Fruit fly (Drosophila melanogaster) whole organism, embryonic: Measurements from ENCODE around the gene Gr36b.

Experiments
- B-H2 ChIP-seq: fragments of 200-800 bp; sonication (Bioruptor generic); optimal IDR thresholded peaks from 2 replicates; lab custom pipeline; 2018; ENCODE audit warnings: missing biosample characterization, mild to moderate bottlenecking, missing genetic modification characterization
- CG10431 ChIP-seq: fragments of 200-800 bp; sonication (Bioruptor generic); optimal IDR thresholded peaks from 3 replicates; lab custom pipeline; 2018; ENCODE audit warnings: missing biosample characterization, mild to moderate bottlenecking, missing genetic modification characterization
- CG12236 ChIP-seq: fragments of 200-800 bp; sonication (Bioruptor generic); optimal IDR thresholded peaks from 2 replicates; lab custom pipeline; 2016; ENCODE audit warnings: missing biosample characterization, missing genetic modification characterization
- CG14965 ChIP-seq: fragments of 200-800 bp; sonication (Bioruptor generic); optimal IDR thresholded peaks from 2 replicates; lab custom pipeline; 2016; ENCODE audit warnings: missing biosample characterization, missing genetic modification characterization, borderline replicate concordance
- CG15514 ChIP-seq: fragments of 200-800 bp; sonication (Bioruptor generic); optimal IDR thresholded peaks from 3 replicates; lab custom pipeline; 2017; ENCODE audit warnings: missing biosample characterization, missing genetic modification characterization, mild to moderate bottlenecking, moderate library complexity, missing genetic modification reagents
- CG16815 ChIP-seq: fragments of 200-800 bp; sonication (Bioruptor generic); optimal IDR thresholded peaks from 3 replicates; lab custom pipeline; 2017; ENCODE audit warnings: missing biosample characterization, mild to moderate bottlenecking, missing genetic modification characterization
- CG17361 ChIP-seq: fragments of 200-800 bp; sonication (Bioruptor generic); IDR thresholded peaks from 3 replicates; pipeline ENCODE4 v1.3.6; 2022; ENCODE audit warnings: missing biosample characterization, missing genetic modification characterization
- CG17385 ChIP-seq: fragments of 200-800 bp; sonication (Bioruptor generic); optimal IDR thresholded peaks from 3 replicates; lab custom pipeline; 2018; ENCODE audit warnings: missing biosample characterization, mild to moderate bottlenecking, missing genetic modification characterization
- CG17612 ChIP-seq: fragments of 200-800 bp; sonication (Bioruptor generic); IDR thresholded peaks from 2 replicates; pipeline ENCODE4 v1.3.6; 2022; ENCODE audit warnings: missing biosample characterization, missing genetic modification characterization
- CG17912 ChIP-seq: fragments of 200-800 bp; sonication (Bioruptor generic); optimal IDR thresholded peaks from 2 replicates; lab custom pipeline; 2018; ENCODE audit warnings: missing biosample characterization, mild to moderate bottlenecking, missing genetic modification characterization
- CG2120 ChIP-seq: fragments of 200-800 bp; sonication (Bioruptor generic); optimal IDR thresholded peaks from 3 replicates; lab custom pipeline; 2016; ENCODE audit warnings: missing biosample characterization, missing genetic modification characterization
- CG2875 ChIP-seq: fragments of 200-800 bp; sonication (Bioruptor generic); optimal IDR thresholded peaks from 2 replicates; lab custom pipeline; 2017; ENCODE audit warnings: missing biosample characterization, mild to moderate bottlenecking, missing genetic modification characterization, missing genetic modification reagents
- CG31388 ChIP-seq: fragments of 200-800 bp; sonication (Bioruptor generic); optimal IDR thresholded peaks from 2 replicates; lab custom pipeline; 2016; ENCODE audit warnings: missing biosample characterization, missing genetic modification characterization
- CG33213 ChIP-seq: fragments of 200-800 bp; sonication (Bioruptor generic); optimal IDR thresholded peaks from 3 replicates; lab custom pipeline; 2016; ENCODE audit warnings: missing biosample characterization, missing genetic modification characterization
- CG33557 ChIP-seq: fragments of 200-800 bp; sonication (Bioruptor generic); optimal IDR thresholded peaks from 2 replicates; lab custom pipeline; 2019; ENCODE audit warnings: missing biosample characterization, mild to moderate bottlenecking, missing genetic modification characterization, moderate library complexity
- CG42726 ChIP-seq: fragments of 200-800 bp; sonication (Bioruptor generic); IDR thresholded peaks from 2 replicates; pipeline ENCODE4 v1.3.6; 2022; ENCODE audit warnings: missing biosample characterization, missing genetic modification characterization; ENCODE audit not compliant: partially characterized antibody
- CG4854 ChIP-seq: fragments of 200-800 bp; sonication (Bioruptor generic); optimal IDR thresholded peaks from 2 replicates; lab custom pipeline; 2016; ENCODE audit warnings: missing biosample characterization, missing genetic modification characterization, inconsistent platforms
- CG7372 ChIP-seq: fragments of 200-800 bp; sonication (Bioruptor generic); IDR thresholded peaks from 2 replicates; pipeline ENCODE4 v1.3.6; 2022; ENCODE audit warnings: missing biosample characterization, missing genetic modification characterization
- CG8478 ChIP-seq: fragments of >200 bp; optimal IDR thresholded peaks from 2 replicates; lab custom pipeline; 2018
- CG8765 ChIP-seq: fragments of 200-800 bp; sonication (Bioruptor generic); IDR thresholded peaks from 2 replicates; pipeline ENCODE4 v1.3.6; 2022; ENCODE audit warnings: missing biosample characterization, missing genetic modification characterization
- CG8924 ChIP-seq: fragments of 200-800 bp; optimal IDR thresholded peaks from 3 replicates; lab custom pipeline; 2019; ENCODE audit warnings: missing biosample characterization, mild to moderate bottlenecking, missing genetic modification characterization, moderate library complexity
- Deaf1 ChIP-seq: fragments of 200-800 bp; optimal IDR thresholded peaks from 3 replicates; lab custom pipeline; 2019; ENCODE audit warnings: missing biosample characterization, mild to moderate bottlenecking, missing genetic modification characterization, moderate library complexity
- Dp ChIP-seq: fragments of 200-800 bp; sonication (Bioruptor generic); optimal IDR thresholded peaks from 2 replicates; lab custom pipeline; 2018; ENCODE audit warnings: missing biosample characterization, mild to moderate bottlenecking, missing genetic modification characterization, moderate library complexity
- Hr39 ChIP-seq: fragments of >200 bp; optimal IDR thresholded peaks from 2 replicates; lab custom pipeline; 2017
- Lpt ChIP-seq: fragments of >200 bp; optimal IDR thresholded peaks from 2 replicates; lab custom pipeline; 2018; ENCODE audit warnings: missing biosample characterization, missing genetic modification characterization
- MTF-1 ChIP-seq: fragments of 200-800 bp; sonication (Bioruptor generic); optimal IDR thresholded peaks from 2 replicates; lab custom pipeline; 2018; ENCODE audit warnings: missing biosample characterization, mild to moderate bottlenecking, missing genetic modification characterization, borderline replicate concordance
- Rfx ChIP-seq: fragments of 200-800 bp; sonication (Bioruptor generic); IDR thresholded peaks from 2 replicates; pipeline ENCODE4 v1.3.6; 2022; ENCODE audit warnings: missing biosample characterization, missing genetic modification characterization
- Taf1 ChIP-seq: fragments of 200-800 bp; sonication (Bioruptor generic); IDR thresholded peaks from 2 replicates; pipeline ENCODE4 v1.3.6; 2022; ENCODE audit warnings: missing biosample characterization, missing genetic modification characterization
- ab ChIP-seq: fragments of 200-800 bp; sonication (Bioruptor generic); optimal IDR thresholded peaks from 2 replicates; lab custom pipeline; 2016; ENCODE audit warnings: missing biosample characterization, missing genetic modification characterization
- bbx ChIP-seq: fragments of 200-800 bp; sonication (Bioruptor generic); IDR thresholded peaks from 2 replicates; pipeline ENCODE4 v1.3.6; 2022; ENCODE audit warnings: missing biosample characterization, missing genetic modification characterization; ENCODE audit not compliant: partially characterized antibody
- cato ChIP-seq: fragments of 200-800 bp; sonication (Bioruptor generic); optimal IDR thresholded peaks from 2 replicates; lab custom pipeline; 2016; ENCODE audit warnings: missing biosample characterization, missing genetic modification characterization, borderline replicate concordance
- corto ChIP-seq: fragments of 200-800 bp; sonication (Bioruptor generic); optimal IDR thresholded peaks from 2 replicates; lab custom pipeline; 2016; ENCODE audit warnings: missing biosample characterization, mild to moderate bottlenecking, missing genetic modification characterization, moderate library complexity
- dpn ChIP-seq, 2 experiments: fragments of 200-800 bp; sonication (Bioruptor generic); optimal IDR thresholded peaks; 3 replicates each; lab custom pipeline; 2016; ENCODE audit warnings: missing biosample characterization in 2 of 2, missing genetic modification characterization in 2 of 2
- fd64A ChIP-seq: fragments of 200-800 bp; sonication (Bioruptor generic); optimal IDR thresholded peaks from 3 replicates; lab custom pipeline; 2018; ENCODE audit warnings: missing biosample characterization, mild to moderate bottlenecking, missing genetic modification characterization
- gem ChIP-seq: fragments of 200-800 bp; sonication (Bioruptor generic); optimal IDR thresholded peaks from 2 replicates; lab custom pipeline; 2019; ENCODE audit warnings: missing biosample characterization, mild to moderate bottlenecking, missing genetic modification characterization, moderate library complexity
- gfzf ChIP-seq: fragments of 200-800 bp; sonication (Bioruptor generic); optimal IDR thresholded peaks from 2 replicates; lab custom pipeline; 2016; ENCODE audit warnings: missing biosample characterization, mild to moderate bottlenecking, missing genetic modification characterization, moderate library complexity
- grn ChIP-seq: fragments of 200-800 bp; sonication (Bioruptor generic); optimal IDR thresholded peaks from 3 replicates; lab custom pipeline; 2017; ENCODE audit warnings: missing biosample characterization, missing genetic modification characterization
- hkb ChIP-seq, 2 experiments: fragments of 200-800 bp in 1 of 2; fragments of >200 bp in 1 of 2; sonication (Bioruptor generic) in 1 of 2; IDR thresholded peaks in 1 of 2; optimal IDR thresholded peaks in 1 of 2; 2 replicates each; pipeline versions ENCODE4 v1.3.6 to Lab custom; 2017 to 2022; ENCODE audit warnings: missing biosample characterization in 1 of 2, missing genetic modification characterization in 1 of 2
- luna ChIP-seq: fragments of 200-800 bp; sonication (Bioruptor generic); optimal IDR thresholded peaks from 2 replicates; lab custom pipeline; 2016; ENCODE audit warnings: missing biosample characterization, missing genetic modification characterization
- mam ChIP-seq: fragments of 200-800 bp; sonication (Bioruptor generic); optimal IDR thresholded peaks from 3 replicates; lab custom pipeline; 2016; ENCODE audit warnings: missing biosample characterization, missing genetic modification characterization
- nerfin-1 ChIP-seq: fragments of 200-800 bp; sonication (Bioruptor generic); optimal IDR thresholded peaks from 3 replicates; lab custom pipeline; 2019; ENCODE audit warnings: missing biosample characterization, mild to moderate bottlenecking, missing genetic modification characterization, moderate library complexity
- nmo ChIP-seq: fragments of 200-800 bp; sonication (Bioruptor generic); optimal IDR thresholded peaks from 2 replicates; lab custom pipeline; 2018; ENCODE audit warnings: missing biosample characterization, mild to moderate bottlenecking, missing genetic modification characterization, moderate library complexity
- pita ChIP-seq: fragments of 200-800 bp; sonication (Bioruptor generic); optimal IDR thresholded peaks from 2 replicates; lab custom pipeline; 2017; ENCODE audit warnings: missing biosample characterization, mild to moderate bottlenecking, missing genetic modification characterization
- pros ChIP-seq: fragments of 200-800 bp; sonication (Bioruptor generic); optimal IDR thresholded peaks from 3 replicates; lab custom pipeline; 2019; ENCODE audit warnings: missing biosample characterization, mild to moderate bottlenecking, missing genetic modification characterization, moderate library complexity
- row ChIP-seq: fragments of 200-800 bp; sonication (Bioruptor generic); IDR thresholded peaks from 3 replicates; pipeline ENCODE4 v1.3.6; 2022; ENCODE audit warnings: missing biosample characterization, missing genetic modification characterization
- sc ChIP-seq, 3 experiments: fragments of >200 bp in 2 of 3; fragments of 200-800 bp in 1 of 3; sonication (Bioruptor generic) in 1 of 3; optimal IDR thresholded peaks; 2 replicates in 2 of 3; 3 replicates in 1 of 3; lab custom pipeline; 2017; ENCODE audit warnings: mild to moderate bottlenecking in 1 of 3, missing biosample characterization in 1 of 3, missing genetic modification characterization in 1 of 3, missing genetic modification reagents in 1 of 3
- slou ChIP-seq: fragments of 200-800 bp; sonication (Bioruptor generic); optimal IDR thresholded peaks from 3 replicates; lab custom pipeline; 2016; ENCODE audit warnings: missing biosample characterization, missing genetic modification characterization
- slp2 ChIP-seq: fragments of 200-800 bp; sonication (Bioruptor generic); optimal IDR thresholded peaks from 2 replicates; lab custom pipeline; 2016; ENCODE audit warnings: missing biosample characterization, missing genetic modification characterization
- stc ChIP-seq: fragments of 200-800 bp; sonication (Bioruptor generic); IDR thresholded peaks from 2 replicates; pipeline ENCODE4 v1.3.6; 2022; ENCODE audit warnings: missing biosample characterization, missing genetic modification characterization
- sug ChIP-seq: fragments of 200-800 bp; optimal IDR thresholded peaks from 2 replicates; lab custom pipeline; 2019; ENCODE audit warnings: missing biosample characterization, mild to moderate bottlenecking, missing genetic modification characterization, moderate library complexity
- tup ChIP-seq: fragments of 200-800 bp; sonication (Bioruptor generic); optimal IDR thresholded peaks from 2 replicates; lab custom pipeline; 2016; ENCODE audit warnings: missing biosample characterization, mild to moderate bottlenecking, missing genetic modification characterization, moderate library complexity

Gr36b gene

DNA sequence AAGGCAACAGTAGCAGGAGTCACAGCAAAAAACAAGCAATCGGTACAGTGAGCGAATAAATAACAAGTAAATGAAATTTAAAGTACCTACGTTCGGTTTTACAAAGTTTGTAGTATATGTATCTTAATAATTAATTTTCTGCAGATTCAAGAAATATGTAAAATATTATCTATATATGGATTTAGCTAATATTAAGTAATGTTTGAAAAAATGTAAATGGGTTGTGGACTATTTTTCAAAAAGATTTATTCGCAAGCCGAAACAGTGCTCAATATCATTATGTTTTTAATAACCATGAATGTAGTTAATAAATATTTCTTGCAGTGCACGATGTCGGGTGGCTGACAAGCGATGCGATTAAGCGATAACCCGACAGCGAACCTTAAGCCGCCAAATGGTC lies 28.5 kb downstream of the Gr36b start (continued):
- TF ChIP-seq Lpt (no peak), luna (GFP tag; lab: Kevin White, UChicago) (no peak), gfzf (no peak), CG8924 (tag; lab: Kevin White, UChicago) (peak; percentile 37), CG2875 (GFP tag; lab: Kevin White, UChicago) (no peak), CG12236 (GFP tag; lab: Kevin White, UChicago) (no peak), bbx (GFP tag; lab: Robert Waterston, UW) (no peak), CG17912 (no peak), pros (GFP tag; lab: Kevin White, UChicago) (no peak), sug (tag; lab: Kevin White, UChicago) (peak; percentile 7), CG4854 (GFP tag; lab: Kevin White, UChicago) (no peak), B-H2 (no peak), CG16815 (GFP tag; lab: Kevin White, UChicago) (no peak), CG17385 (GFP tag; lab: Kevin White, UChicago) (peak; percentile 2), mam (GFP tag; lab: Kevin White, UChicago) (no peak), Hr39 (lab: Kevin White, UChicago) (no peak), MTF-1 (GFP tag; lab: Kevin White, UChicago) (no peak), slou (no peak), nmo (peak; percentile 42), CG42726 (no peak), CG17612 (GFP tag; lab: Robert Waterston, UW) (no peak), CG17361 (GFP tag; lab: Robert Waterston, UW) (no peak; the same call in 2 of the 3 replicates), CG14965 (no peak), slp2 (GFP tag; lab: Kevin White, UChicago) (no peak), CG31388 (no peak), Deaf1 (tag; lab: Kevin White, UChicago) (peak; percentile 41), corto (GFP tag; lab: Kevin White, UChicago) (no peak), tup (GFP tag; lab: Kevin White, UChicago) (no peak), CG33213 (GFP tag; lab: Kevin White, UChicago) (no peak), Taf1 (GFP tag; lab: Robert Waterston, UW) (no peak), CG10431 (GFP tag; lab: Kevin White, UChicago) (no peak), row (peak; percentile 35), CG2120 (peak; percentile 5), CG8765 (no peak), ab (GFP tag; lab: Kevin White, UChicago) (no peak), CG33557 (GFP tag; lab: Kevin White, UChicago) (no peak), CG8478 (no peak), hkb (optimal IDR thresholded peaks at IDR 0.05; lab: Kevin White, UChicago) (no peak), hkb (GFP tag; IDR thresholded peaks at IDR 0.05; lab: Robert Waterston, UW) (no peak), cato (GFP tag; lab: Kevin White, UChicago) (no peak), fd64A (no peak), CG15514 (GFP tag; lab: Kevin White, UChicago) (no peak), pita (no peak), dpn (GFP tag; optimal IDR thresholded peaks at IDR 0.05; lab: Kevin White, UChicago) (no peak), sc (optimal IDR thresholded peaks at IDR 0.05; lab: Kevin White, UChicago) (no peak), sc (GFP tag; optimal IDR thresholded peaks at IDR 0.05; lab: Kevin White, UChicago) (no peak), grn (GFP tag; lab: Kevin White, UChicago) (no peak), stc (GFP tag; lab: Robert Waterston, UW) (no peak), CG7372 (GFP tag; lab: Robert Waterston, UW) (no peak), Dp (GFP tag; lab: Kevin White, UChicago) (no peak), nerfin-1 (tag; lab: Kevin White, UChicago) (no peak), gem (peak; percentile 61), Rfx (GFP tag; lab: Robert Waterston, UW) (no peak)
